Fruit fly (Drosophila melanogaster) whole organism, embryonic: Measurements from ENCODE around the gene CG32488.

Source experiments
- Antp ChIP-seq: fragments of 200-800 bp; sonication (Bioruptor generic); optimal IDR thresholded peaks from 3 replicates; lab custom pipeline; 2016; ENCODE audit warnings: missing biosample characterization, missing genetic modification characterization
- B-H1 ChIP-seq: fragments of 200-800 bp; sonication (Bioruptor generic); IDR thresholded peaks from 3 replicates; pipeline ENCODE4 v1.3.6; 2022; ENCODE audit warnings: missing biosample characterization, missing genetic modification characterization
- CG10147 ChIP-seq: fragments of 200-800 bp; sonication (Bioruptor generic); optimal IDR thresholded peaks from 2 replicates; lab custom pipeline; 2019; ENCODE audit warnings: missing biosample characterization, mild to moderate bottlenecking, missing genetic modification characterization, moderate library complexity
- CG11456 ChIP-seq: fragments of 200-800 bp; sonication (Bioruptor generic); IDR thresholded peaks from 3 replicates; pipeline ENCODE4 v1.3.6; 2022; ENCODE audit warnings: missing biosample characterization, missing genetic modification characterization
- CG11695 ChIP-seq: fragments of 200-800 bp; sonication (Bioruptor generic); IDR thresholded peaks from 3 replicates; pipeline ENCODE4 v1.3.6; 2022; ENCODE audit warnings: missing biosample characterization, missing genetic modification characterization
- CG11723 ChIP-seq: fragments of 200-800 bp; sonication (Bioruptor generic); optimal IDR thresholded peaks from 2 replicates; lab custom pipeline; 2017; ENCODE audit warnings: missing biosample characterization, mild to moderate bottlenecking, missing genetic modification characterization
- CG12104 ChIP-seq: fragments of 200-800 bp; sonication (Bioruptor generic); optimal IDR thresholded peaks from 3 replicates; lab custom pipeline; 2016; ENCODE audit warnings: missing biosample characterization, missing genetic modification characterization
- CG12942 ChIP-seq: fragments of 200-800 bp; sonication (Bioruptor generic); optimal IDR thresholded peaks from 3 replicates; lab custom pipeline; 2016; ENCODE audit warnings: missing biosample characterization, missing genetic modification characterization
- CG15479 ChIP-seq: fragments of 200-800 bp; sonication (Bioruptor generic); optimal IDR thresholded peaks from 3 replicates; lab custom pipeline; 2019; ENCODE audit warnings: missing biosample characterization, mild to moderate bottlenecking, missing genetic modification characterization, moderate library complexity
- CG16813 ChIP-seq: fragments of 200-800 bp; sonication (Bioruptor generic); IDR thresholded peaks from 3 replicates; pipeline ENCODE4 v1.3.6; 2022; ENCODE audit warnings: missing biosample characterization, missing genetic modification characterization; ENCODE audit not compliant: partially characterized antibody
- CG2129 ChIP-seq: fragments of 200-800 bp; sonication (Bioruptor generic); IDR thresholded peaks from 2 replicates; pipeline ENCODE4 v1.3.6; 2022; ENCODE audit warnings: missing biosample characterization, missing genetic modification characterization; ENCODE audit not compliant: partially characterized antibody
- CG31224 ChIP-seq: fragments of 200-800 bp; sonication (Bioruptor generic); IDR thresholded peaks from 2 replicates; pipeline ENCODE4 v1.3.6; 2022; ENCODE audit warnings: missing biosample characterization, missing genetic modification characterization
- CG31441 ChIP-seq: fragments of 200-800 bp; sonication (Bioruptor generic); IDR thresholded peaks from 2 replicates; pipeline ENCODE4 v1.3.6; 2022; ENCODE audit warnings: missing biosample characterization, missing genetic modification characterization
- CG6175 ChIP-seq: fragments of 200-800 bp; sonication (Bioruptor generic); IDR thresholded peaks from 3 replicates; pipeline ENCODE4 v1.3.6; 2022; ENCODE audit warnings: missing biosample characterization, missing genetic modification characterization
- CG7928 ChIP-seq: fragments of 200-800 bp; sonication (Bioruptor generic); optimal IDR thresholded peaks from 2 replicates; lab custom pipeline; 2017; ENCODE audit warnings: missing biosample characterization, mild to moderate bottlenecking, missing genetic modification characterization
- CG8388 ChIP-seq: fragments of 200-800 bp; sonication (Bioruptor generic); optimal IDR thresholded peaks from 2 replicates; lab custom pipeline; 2019; ENCODE audit warnings: missing biosample characterization, mild to moderate bottlenecking, missing genetic modification characterization, moderate library complexity
- CG8924 ChIP-seq: fragments of 200-800 bp; optimal IDR thresholded peaks from 3 replicates; lab custom pipeline; 2019; ENCODE audit warnings: missing biosample characterization, mild to moderate bottlenecking, missing genetic modification characterization, moderate library complexity
- Doc3 ChIP-seq: fragments of 200-800 bp; sonication (Bioruptor generic); IDR thresholded peaks from 3 replicates; pipeline ENCODE4 v1.3.6; 2022; ENCODE audit warnings: missing biosample characterization, missing genetic modification characterization; ENCODE audit not compliant: partially characterized antibody
- Elba2 ChIP-seq: fragments of 200-800 bp; sonication (Bioruptor generic); optimal IDR thresholded peaks from 3 replicates; lab custom pipeline; 2016; ENCODE audit warnings: missing biosample characterization, missing genetic modification characterization
- Ets97D ChIP-seq: fragments of 200-800 bp; sonication (Bioruptor generic); optimal IDR thresholded peaks from 3 replicates; lab custom pipeline; 2016; ENCODE audit warnings: missing biosample characterization, missing genetic modification characterization
- MESR4 ChIP-seq: fragments of 200-800 bp; sonication (Bioruptor generic); optimal IDR thresholded peaks from 2 replicates; lab custom pipeline; 2018; ENCODE audit warnings: missing biosample characterization, mild to moderate bottlenecking, missing genetic modification characterization, moderate library complexity
- Opbp ChIP-seq: fragments of 200-800 bp; sonication (Bioruptor generic); IDR thresholded peaks from 3 replicates; pipeline ENCODE4 v1.3.6; 2022; ENCODE audit warnings: missing biosample characterization, missing genetic modification characterization; ENCODE audit not compliant: partially characterized antibody
- PHDP ChIP-seq: fragments of 200-800 bp; sonication (Bioruptor generic); optimal IDR thresholded peaks from 3 replicates; lab custom pipeline; 2018; ENCODE audit warnings: missing biosample characterization, mild to moderate bottlenecking, missing genetic modification characterization, moderate library complexity
- Sin3A ChIP-seq: fragments of >200 bp; optimal IDR thresholded peaks from 2 replicates; lab custom pipeline; 2018
- Vsx1 ChIP-seq: fragments of 200-800 bp; sonication (Bioruptor generic); optimal IDR thresholded peaks from 2 replicates; lab custom pipeline; 2017; ENCODE audit warnings: missing biosample characterization, mild to moderate bottlenecking, missing genetic modification characterization, missing genetic modification reagents
- YL-1 ChIP-seq: fragments of 200-800 bp; sonication (Bioruptor generic); optimal IDR thresholded peaks from 3 replicates; lab custom pipeline; 2017; ENCODE audit warnings: missing biosample characterization, mild to moderate bottlenecking, missing genetic modification characterization
- abd-A ChIP-seq: fragments of 200-800 bp; sonication (Bioruptor generic); optimal IDR thresholded peaks from 3 replicates; lab custom pipeline; 2019; ENCODE audit warnings: missing biosample characterization, mild to moderate bottlenecking, missing genetic modification characterization, moderate library complexity
- br ChIP-seq: fragments of >200 bp; optimal IDR thresholded peaks from 2 replicates; lab custom pipeline; 2017
- corto ChIP-seq: fragments of 200-800 bp; sonication (Bioruptor generic); optimal IDR thresholded peaks from 2 replicates; lab custom pipeline; 2016; ENCODE audit warnings: missing biosample characterization, mild to moderate bottlenecking, missing genetic modification characterization, moderate library complexity
- da ChIP-seq: fragments of 200-800 bp; sonication (Bioruptor generic); optimal IDR thresholded peaks from 2 replicates; lab custom pipeline; 2016; ENCODE audit warnings: missing biosample characterization, missing genetic modification characterization
- dimm ChIP-seq: fragments of 200-800 bp; sonication (Bioruptor generic); IDR thresholded peaks from 2 replicates; pipeline ENCODE4 v1.3.6; 2022; ENCODE audit warnings: missing biosample characterization, missing genetic modification characterization
- ewg ChIP-seq: fragments of 200-800 bp; sonication (Bioruptor generic); optimal IDR thresholded peaks from 3 replicates; lab custom pipeline; 2017; ENCODE audit warnings: mild to moderate bottlenecking, missing biosample characterization, missing genetic modification reagents, missing genetic modification characterization
- eyg ChIP-seq: fragments of 200-800 bp; sonication (Bioruptor generic); optimal IDR thresholded peaks from 3 replicates; lab custom pipeline; 2016; ENCODE audit warnings: missing biosample characterization, missing genetic modification characterization
- grn ChIP-seq: fragments of 200-800 bp; sonication (Bioruptor generic); optimal IDR thresholded peaks from 3 replicates; lab custom pipeline; 2017; ENCODE audit warnings: missing biosample characterization, missing genetic modification characterization
- ind ChIP-seq: fragments of 200-800 bp; sonication (Bioruptor generic); optimal IDR thresholded peaks from 3 replicates; lab custom pipeline; 2016; ENCODE audit warnings: missing biosample characterization, missing genetic modification characterization
- jing ChIP-seq: fragments of 200-800 bp; sonication (Bioruptor generic); optimal IDR thresholded peaks from 2 replicates; lab custom pipeline; 2018; ENCODE audit warnings: missing biosample characterization, mild to moderate bottlenecking, missing genetic modification characterization
- lmd ChIP-seq: fragments of 200-800 bp; sonication (Bioruptor generic); IDR thresholded peaks from 2 replicates; pipeline ENCODE4 v1.3.6; 2022; ENCODE audit warnings: missing biosample characterization, missing genetic modification characterization
- mam ChIP-seq: fragments of 200-800 bp; sonication (Bioruptor generic); optimal IDR thresholded peaks from 3 replicates; lab custom pipeline; 2016; ENCODE audit warnings: missing biosample characterization, missing genetic modification characterization
- org-1 ChIP-seq: fragments of 200-800 bp; sonication (Bioruptor generic); optimal IDR thresholded peaks from 2 replicates; lab custom pipeline; 2017; ENCODE audit warnings: missing biosample characterization, missing genetic modification characterization
- otp ChIP-seq: fragments of 200-800 bp; sonication (Bioruptor generic); IDR thresholded peaks from 3 replicates; pipeline ENCODE4, ENCODE4 v1.3.6; 2022; ENCODE audit warnings: missing biosample characterization, missing genetic modification characterization
- pfk ChIP-seq: fragments of 200-800 bp; sonication (Bioruptor generic); optimal IDR thresholded peaks from 2 replicates; lab custom pipeline; 2018; ENCODE audit warnings: missing biosample characterization, mild to moderate bottlenecking, missing genetic modification characterization, moderate library complexity
- pita ChIP-seq: fragments of 200-800 bp; sonication (Bioruptor generic); optimal IDR thresholded peaks from 2 replicates; lab custom pipeline; 2017; ENCODE audit warnings: missing biosample characterization, mild to moderate bottlenecking, missing genetic modification characterization
- pzg ChIP-seq: fragments of 200-800 bp; sonication (Bioruptor generic); optimal IDR thresholded peaks from 3 replicates; lab custom pipeline; 2018; ENCODE audit warnings: missing biosample characterization, mild to moderate bottlenecking, missing genetic modification characterization, moderate library complexity
- ro ChIP-seq: fragments of 200-800 bp; sonication (Bioruptor generic); IDR thresholded peaks from 2 replicates; pipeline ENCODE4 v1.3.6; 2022; ENCODE audit warnings: missing biosample characterization, missing genetic modification characterization
- sima ChIP-seq: fragments of 200-800 bp; sonication (Bioruptor generic); optimal IDR thresholded peaks from 2 replicates; lab custom pipeline; 2016; ENCODE audit warnings: missing biosample characterization, missing genetic modification characterization
- slou ChIP-seq: fragments of 200-800 bp; sonication (Bioruptor generic); optimal IDR thresholded peaks from 3 replicates; lab custom pipeline; 2016; ENCODE audit warnings: missing biosample characterization, missing genetic modification characterization
- sob ChIP-seq: fragments of 200-800 bp; sonication (Bioruptor generic); IDR thresholded peaks from 2 replicates; pipeline ENCODE4 v1.3.6; 2022; ENCODE audit warnings: missing biosample characterization, missing genetic modification characterization
- tup ChIP-seq: fragments of 200-800 bp; sonication (Bioruptor generic); optimal IDR thresholded peaks from 2 replicates; lab custom pipeline; 2016; ENCODE audit warnings: missing biosample characterization, mild to moderate bottlenecking, missing genetic modification characterization, moderate library complexity
- wdn ChIP-seq: fragments of 200-800 bp; sonication (Bioruptor generic); IDR thresholded peaks from 2 replicates; pipeline ENCODE4 v1.3.6; 2022; ENCODE audit warnings: missing biosample characterization, missing genetic modification characterization

The CG32488 gene

dm6 chr3L:3060054-3060979 is 44.4 kb upstream of the CG32488 start (continued):
- TF ChIP-seq Opbp (GFP tag; lab: Robert Waterston, UW), result no peak; the same call in 2 of the 3 replicates
- TF ChIP-seq sima (GFP tag; lab: Kevin White, UChicago), result peak; percentile 93
- TF ChIP-seq abd-A (tag; lab: Kevin White, UChicago), result peak; percentile 72
- TF ChIP-seq wdn (GFP tag; lab: Robert Waterston, UW), result peak; percentile 99
- TF ChIP-seq CG8388 (GFP tag; lab: Kevin White, UChicago), result peak; percentile 96
- peak; percentile 99 for TF ChIP-seq B-H1
- no peak for TF ChIP-seq CG16813 (GFP tag; lab: Robert Waterston, UW)
- peak; percentile 97 for TF ChIP-seq CG31224 (GFP tag; lab: Robert Waterston, UW)
- peak; percentile 88 for TF ChIP-seq Elba2
- TF ChIP-seq CG12104, result peak; percentile 96
- peak; percentile 98 for TF ChIP-seq jing (GFP tag; lab: Kevin White, UChicago)
- peak; percentile 95 for TF ChIP-seq CG31441 (GFP tag; lab: Robert Waterston, UW)
- peak; percentile 98 for TF ChIP-seq tup
- peak; percentile 99 for TF ChIP-seq CG11456
- peak; percentile 98 for TF ChIP-seq CG11695 (GFP tag; lab: Robert Waterston, UW)
- TF ChIP-seq CG2129, result no peak
- TF ChIP-seq br (lab: Kevin White, UChicago), result no peak
- TF ChIP-seq Sin3A (lab: Kevin White, UChicago), result no peak
- TF ChIP-seq slou, result peak; percentile 95
- TF ChIP-seq Antp (GFP tag; lab: Kevin White, UChicago), result peak; percentile 99
- TF ChIP-seq CG7928, result peak; percentile 81
- TF ChIP-seq ind, result peak; percentile 99
- TF ChIP-seq pita (GFP tag; lab: Kevin White, UChicago), result no peak
- peak; percentile 97 for TF ChIP-seq ro (GFP tag; lab: Robert Waterston, UW)
- peak; percentile 100 for TF ChIP-seq otp (GFP tag; lab: Robert Waterston, UW)
- TF ChIP-seq org-1 (GFP tag; lab: Kevin White, UChicago), result peak; percentile 99
- peak; percentile 6 for TF ChIP-seq CG15479 (GFP tag; lab: Kevin White, UChicago)
- peak; percentile 97 for TF ChIP-seq PHDP (tag; lab: Kevin White, UChicago)
- peak; percentile 99 for TF ChIP-seq sob (GFP tag; lab: Robert Waterston, UW)
- peak; percentile 99 for TF ChIP-seq lmd
- peak; percentile 93 for TF ChIP-seq CG10147
- peak; percentile 88 for TF ChIP-seq grn
- peak; percentile 99 for TF ChIP-seq mam (GFP tag; lab: Kevin White, UChicago)
- TF ChIP-seq MESR4, result peak; percentile 66
- peak; percentile 98 for TF ChIP-seq eyg (GFP tag; lab: Kevin White, UChicago)
- TF ChIP-seq dimm, result peak; percentile 98
- TF ChIP-seq Vsx1 (GFP tag; lab: Kevin White, UChicago), result peak; percentile 92
- peak; percentile 99 for TF ChIP-seq CG11723 (GFP tag; lab: Kevin White, UChicago)
- TF ChIP-seq pfk (GFP tag; lab: Kevin White, UChicago), result peak; percentile 63
- TF ChIP-seq da (GFP tag; lab: Kevin White, UChicago), result peak; percentile 95
- TF ChIP-seq Ets97D, result peak; percentile 92
- peak; percentile 98 for TF ChIP-seq CG12942
- peak; percentile 96 for TF ChIP-seq CG8924
- TF ChIP-seq YL-1 (GFP tag; lab: Kevin White, UChicago), result peak; percentile 87
- TF ChIP-seq corto (GFP tag; lab: Kevin White, UChicago), result peak; percentile 99
- TF ChIP-seq Doc3 (GFP tag; lab: Robert Waterston, UW), result no peak
- TF ChIP-seq pzg (GFP tag; lab: Kevin White, UChicago), result peak; percentile 35
- TF ChIP-seq CG6175 (GFP tag; lab: Robert Waterston, UW), result peak; percentile 98
- peak; percentile 96 for TF ChIP-seq ewg (GFP tag; lab: Kevin White, UChicago)
